Fruit fly (Drosophila melanogaster) whole organism, wandering third instar larva: Measurements from ENCODE around the gene CG13390.
A peak's percentile ranks its signal among the peaks of the same experiment; 100 is the strongest.

Experiments
- Abd-B ChIP-seq: fragments of >200 bp; optimal IDR thresholded peaks from 2 replicates; lab custom pipeline; 2017; ENCODE audit warnings: missing biosample characterization, missing genetic modification characterization
- CG32264 ChIP-seq: fragments of 200-800 bp; sonication (Bioruptor generic); optimal IDR thresholded peaks from 2 replicates; lab custom pipeline; 2016; ENCODE audit warnings: missing biosample characterization, missing genetic modification characterization
- CG9705 ChIP-seq: fragments of 200-800 bp; sonication (Bioruptor generic); optimal IDR thresholded peaks from 2 replicates; lab custom pipeline; 2018; ENCODE audit warnings: missing biosample characterization, mild to moderate bottlenecking, missing genetic modification characterization
- CrebA ChIP-seq: fragments of 200-800 bp; sonication (Bioruptor generic); optimal IDR thresholded peaks from 2 replicates; lab custom pipeline; 2016; ENCODE audit warnings: missing biosample characterization, mild to moderate bottlenecking, missing genetic modification characterization, borderline replicate concordance
- Dfd ChIP-seq: fragments of >200 bp; optimal IDR thresholded peaks from 2 replicates; lab custom pipeline; 2017; ENCODE audit warnings: missing biosample characterization, missing genetic modification characterization
- Dif ChIP-seq: fragments of 200-275, 200-300 bp; sonication (Bioruptor generic); optimal IDR thresholded peaks from 2 replicates; lab custom pipeline; 2018; ENCODE audit warnings: missing biosample characterization, missing genetic modification characterization; ENCODE audit not compliant: partially characterized antibody
- GATAd ChIP-seq: sonication (Bioruptor generic); optimal IDR thresholded peaks from 2 replicates; lab custom pipeline; 2016; ENCODE audit warnings: missing biosample characterization, missing genetic modification characterization
- HLH106 ChIP-seq: fragments of 200-800 bp; optimal IDR thresholded peaks from 3 replicates; lab custom pipeline; 2019; ENCODE audit warnings: missing biosample characterization, mild to moderate bottlenecking, missing genetic modification characterization, moderate library complexity
- Hnf4 ChIP-seq: fragments of 200-800 bp; sonication (Bioruptor generic); optimal IDR thresholded peaks from 2 replicates; lab custom pipeline; 2016; ENCODE audit warnings: missing biosample characterization, mild to moderate bottlenecking, missing genetic modification characterization
- Hr78 ChIP-seq: fragments of >200 bp; optimal IDR thresholded peaks from 2 replicates; lab custom pipeline; 2017; ENCODE audit warnings: missing biosample characterization, missing genetic modification characterization
- Jra ChIP-seq: sonication (Bioruptor generic); optimal IDR thresholded peaks from 2 replicates; lab custom pipeline; 2016; ENCODE audit warnings: missing biosample characterization, missing genetic modification characterization
- Mio ChIP-seq: sonication (Bioruptor generic); optimal IDR thresholded peaks from 2 replicates; lab custom pipeline; 2016; ENCODE audit warnings: missing biosample characterization, missing genetic modification characterization
- Myc ChIP-seq: fragments of >200 bp; optimal IDR thresholded peaks from 2 replicates; lab custom pipeline; 2017
- N ChIP-seq: fragments of >200 bp; optimal IDR thresholded peaks from 2 replicates; lab custom pipeline; 2018; ENCODE audit warnings: missing biosample characterization, missing external identifiers, missing genetic modification characterization
- OdsH ChIP-seq: fragments of 200-800 bp; sonication (Bioruptor generic); optimal IDR thresholded peaks from 2 replicates; lab custom pipeline; 2016; ENCODE audit warnings: missing biosample characterization, mild to moderate bottlenecking, missing genetic modification characterization
- Rel ChIP-seq, 2 experiments: fragments of 200-800 bp; sonication (Bioruptor generic) in 1 of 2; optimal IDR thresholded peaks; 2 replicates in 1 of 2; 3 replicates in 1 of 2; lab custom pipeline; 2016 to 2019; ENCODE audit warnings: mild to moderate bottlenecking in 2 of 2, missing biosample characterization in 2 of 2, missing genetic modification characterization in 2 of 2, moderate library complexity in 1 of 2
- Sp1 ChIP-seq: fragments of 200-800 bp; sonication (Bioruptor generic); optimal IDR thresholded peaks from 3 replicates; lab custom pipeline; 2019; ENCODE audit warnings: missing biosample characterization, mild to moderate bottlenecking, missing genetic modification characterization, moderate library complexity
- Vsx2 ChIP-seq: fragments of 200-300, 225-300 bp; sonication (Bioruptor generic); optimal IDR thresholded peaks from 2 replicates; lab custom pipeline; 2018; ENCODE audit warnings: missing biosample characterization, missing genetic modification characterization; ENCODE audit not compliant: partially characterized antibody
- br ChIP-seq: fragments of 200-800 bp; sonication (Bioruptor generic); optimal IDR thresholded peaks from 2 replicates; lab custom pipeline; 2016; ENCODE audit warnings: missing biosample characterization, missing genetic modification characterization
- brk ChIP-seq: fragments of 200-800 bp; sonication (Bioruptor generic); optimal IDR thresholded peaks from 2 replicates; lab custom pipeline; 2016; ENCODE audit warnings: missing biosample characterization, mild to moderate bottlenecking, missing genetic modification characterization
- dl ChIP-seq, 2 experiments: fragments of 175-275, 200-275 bp in 1 of 2; fragments of 200-275 bp in 1 of 2; sonication (Bioruptor generic); optimal IDR thresholded peaks; lab custom pipeline; 2018; ENCODE audit warnings: mild to moderate bottlenecking in 2 of 2, missing biosample characterization in 2 of 2, missing genetic modification characterization in 2 of 2, moderate library complexity in 2 of 2; ENCODE audit not compliant: partially characterized antibody in 2 of 2, insufficient read depth in 1 of 2
- dmrt93B ChIP-seq: fragments of 200-800 bp; sonication (Bioruptor generic); optimal IDR thresholded peaks from 2 replicates; lab custom pipeline; 2018; ENCODE audit warnings: missing biosample characterization, mild to moderate bottlenecking, missing genetic modification characterization
- dsf ChIP-seq: sonication (Bioruptor generic); optimal IDR thresholded peaks from 2 replicates; lab custom pipeline; 2016; ENCODE audit warnings: missing biosample characterization, missing genetic modification characterization, borderline replicate concordance
- ey ChIP-seq: fragments of 200-800 bp; sonication (Bioruptor generic); optimal IDR thresholded peaks from 2 replicates; lab custom pipeline; 2016; ENCODE audit warnings: missing biosample characterization, missing genetic modification characterization
- foxo ChIP-seq, 2 experiments: fragments of 200-800 bp; sonication (Bioruptor generic); optimal IDR thresholded peaks; 2 replicates in 1 of 2; 3 replicates in 1 of 2; lab custom pipeline; 2016 to 2017; ENCODE audit warnings: missing biosample characterization in 2 of 2, missing genetic modification characterization in 2 of 2
- fru ChIP-seq: fragments of 200-800 bp; sonication (Bioruptor generic); optimal IDR thresholded peaks from 3 replicates; lab custom pipeline; 2016; ENCODE audit warnings: missing biosample characterization, mild to moderate bottlenecking, missing genetic modification characterization
- h ChIP-seq: fragments of 200-800 bp; sonication (Bioruptor generic); optimal IDR thresholded peaks from 3 replicates; lab custom pipeline; 2016; ENCODE audit warnings: missing biosample characterization, mild to moderate bottlenecking, missing genetic modification characterization
- jim ChIP-seq: fragments of 175-275, 200-325 bp; sonication (Bioruptor generic); optimal IDR thresholded peaks from 2 replicates; lab custom pipeline; 2016; ENCODE audit warnings: missing biosample characterization, mild to moderate bottlenecking, missing genetic modification characterization
- lola ChIP-seq: fragments of >200 bp; optimal IDR thresholded peaks from 2 replicates; lab custom pipeline; 2017; ENCODE audit warnings: missing biosample characterization, missing genetic modification characterization
- pan ChIP-seq: fragments of >200 bp; optimal IDR thresholded peaks from 2 replicates; lab custom pipeline; 2017
- psq ChIP-seq: fragments of 200-800 bp; sonication (Bioruptor generic); optimal IDR thresholded peaks from 3 replicates; lab custom pipeline; 2017; ENCODE audit warnings: missing biosample characterization, mild to moderate bottlenecking, missing genetic modification characterization, moderate library complexity
- rgr ChIP-seq: fragments of 200-800 bp; sonication (Bioruptor generic); optimal IDR thresholded peaks from 3 replicates; lab custom pipeline; 2016; ENCODE audit warnings: missing biosample characterization, mild to moderate bottlenecking, missing genetic modification characterization
- sv ChIP-seq: fragments of 200-800 bp; sonication (Bioruptor generic); optimal IDR thresholded peaks from 3 replicates; lab custom pipeline; 2016; ENCODE audit warnings: missing biosample characterization, missing genetic modification characterization
- tai ChIP-seq: sonication (Bioruptor generic); optimal IDR thresholded peaks from 2 replicates; lab custom pipeline; 2016; ENCODE audit warnings: missing biosample characterization, missing genetic modification characterization
- usp ChIP-seq: fragments of >200 bp; optimal IDR thresholded peaks from 2 replicates; lab custom pipeline; 2017; ENCODE audit warnings: missing biosample characterization, missing genetic modification characterization
- woc ChIP-seq: sonication (Bioruptor generic); optimal IDR thresholded peaks from 2 replicates; lab custom pipeline; 2016; ENCODE audit warnings: missing biosample characterization, mild to moderate bottlenecking, missing genetic modification characterization

CG13390 gene

DNA sequence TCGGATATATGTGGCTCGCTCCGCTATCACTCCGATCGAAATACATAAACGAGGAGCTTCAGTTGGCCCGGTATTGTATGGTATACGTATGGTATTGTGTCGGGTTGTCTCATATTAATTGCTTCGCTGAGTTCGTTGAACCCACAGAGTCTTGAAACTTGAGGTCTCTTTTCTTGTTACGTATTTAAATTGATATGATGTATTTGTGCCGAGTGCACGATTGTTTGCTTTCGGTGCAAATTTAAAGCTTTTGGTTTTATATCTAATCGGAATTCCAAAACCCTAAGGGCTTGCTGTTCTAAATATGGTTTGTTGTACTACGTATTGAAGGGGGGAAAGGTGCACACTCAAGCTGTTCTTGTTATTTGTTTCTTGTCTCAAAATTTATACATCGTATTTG, 48.6 kb upstream of the CG13390 start:
- peak; percentile 36 for TF ChIP-seq tai (GFP tag; lab: Kevin White, UChicago)
- TF ChIP-seq rgr (GFP tag; lab: Kevin White, UChicago) = no peak

DNA sequence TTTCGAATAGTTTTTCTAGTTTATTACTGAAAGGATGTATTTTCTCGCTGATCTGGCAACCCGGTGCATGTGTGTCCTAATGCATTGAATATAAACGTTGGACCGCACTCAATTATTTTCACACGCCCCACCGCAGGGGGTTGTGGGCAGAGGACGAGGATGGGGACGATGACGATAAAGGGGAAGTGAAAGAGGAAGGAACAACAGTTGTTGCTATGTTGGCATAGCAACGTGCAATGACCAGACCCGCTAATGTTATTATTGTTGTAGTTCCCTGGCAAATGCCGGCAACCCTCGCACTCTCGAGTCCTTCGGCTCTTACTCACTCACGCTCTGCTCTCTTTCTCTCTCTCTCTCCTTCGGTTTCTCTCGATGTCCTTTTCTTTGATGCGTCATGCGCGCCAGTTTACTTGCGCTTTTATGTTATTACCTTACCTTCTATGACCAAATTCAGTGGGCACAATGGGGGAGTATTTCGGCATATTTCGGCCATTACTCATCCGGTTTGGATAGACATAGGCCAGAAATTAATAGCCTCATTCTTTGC, 48.1 kb upstream of the CG13390 start:
- TF ChIP-seq ey (GFP tag; lab: Kevin White, UChicago) (no peak), dl (GFP tag; optimal IDR thresholded peaks at IDR 0.05; lab: Kevin White, UChicago; ENCODE audit: insufficient read depth in 1 of 2, partially characterized antibody in 2 of 2) (peak in 1 of 2 experiments; percentile 13), Vsx2 (GFP tag; lab: Kevin White, UChicago) (no peak), pan (no peak), Dif (GFP tag; lab: Kevin White, UChicago) (peak; percentile 22), CrebA (GFP tag; lab: Kevin White, UChicago) (no peak), N (GFP tag; lab: Kevin White, UChicago) (no peak), usp (no peak), HLH106 (tag; lab: Kevin White, UChicago) (no peak), Dfd (GFP tag; lab: Kevin White, UChicago) (no peak), dmrt93B (GFP tag; lab: Kevin White, UChicago) (no peak), br (GFP tag; lab: Kevin White, UChicago) (no peak)
- TF ChIP-seq, all 38 proteins: peak for 2

DNA sequence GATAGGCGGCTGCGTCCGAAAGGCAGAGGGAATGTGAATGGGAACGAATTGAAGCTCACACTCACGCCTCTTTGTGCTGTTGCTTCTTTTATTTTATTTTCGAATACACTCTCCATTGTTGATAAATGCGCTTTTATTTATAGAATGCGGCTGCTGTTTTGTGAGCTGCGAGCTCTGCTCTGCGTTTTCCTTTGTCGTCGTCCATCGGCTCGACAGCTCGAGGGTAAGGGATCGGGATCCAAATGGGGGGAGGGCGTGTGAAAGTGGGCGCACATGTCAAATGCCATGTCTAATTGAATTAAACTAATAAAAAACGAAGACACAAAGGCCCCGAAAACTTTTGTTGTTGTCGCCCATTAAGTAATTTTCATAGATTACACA, 47.5 kb upstream of the CG13390 start:
- no peak for TF ChIP-seq br (GFP tag; lab: Kevin White, UChicago)
- no peak for TF ChIP-seq Rel (GFP tag; optimal IDR thresholded peaks at IDR 0.05; lab: Kevin White, UChicago)
- TF ChIP-seq Rel (tag; optimal IDR thresholded peaks at IDR 0.05; lab: Kevin White, UChicago) = peak; percentile 8
- no peak for TF ChIP-seq GATAd (GFP tag; lab: Kevin White, UChicago)
- no peak for TF ChIP-seq usp
- no peak for TF ChIP-seq foxo (GFP tag; optimal IDR thresholded peaks at IDR 0.05; lab: Kevin White, UChicago)
- TF ChIP-seq psq = no peak
- peak; percentile 38 for TF ChIP-seq brk (GFP tag; lab: Kevin White, UChicago)
- TF ChIP-seq woc (GFP tag; lab: Kevin White, UChicago) = no peak
- TF ChIP-seq Abd-B = no peak
- TF ChIP-seq Hnf4 (GFP tag; lab: Kevin White, UChicago) = no peak
- TF ChIP-seq Hr78 (GFP tag; lab: Kevin White, UChicago) = no peak
- TF ChIP-seq Vsx2 (GFP tag; lab: Kevin White, UChicago) = no peak
- TF ChIP-seq OdsH (GFP tag; lab: Kevin White, UChicago) = no peak
- TF ChIP-seq h (GFP tag; lab: Kevin White, UChicago) = peak; percentile 6
- no peak for TF ChIP-seq pan
- TF ChIP-seq dsf (GFP tag; lab: Kevin White, UChicago) = no peak
- no peak for TF ChIP-seq Dif (GFP tag; lab: Kevin White, UChicago)
- TF ChIP-seq N (GFP tag; lab: Kevin White, UChicago) = no peak
- TF ChIP-seq fru (GFP tag; lab: Kevin White, UChicago) = no peak
- TF ChIP-seq CrebA (GFP tag; lab: Kevin White, UChicago) = no peak

DNA sequence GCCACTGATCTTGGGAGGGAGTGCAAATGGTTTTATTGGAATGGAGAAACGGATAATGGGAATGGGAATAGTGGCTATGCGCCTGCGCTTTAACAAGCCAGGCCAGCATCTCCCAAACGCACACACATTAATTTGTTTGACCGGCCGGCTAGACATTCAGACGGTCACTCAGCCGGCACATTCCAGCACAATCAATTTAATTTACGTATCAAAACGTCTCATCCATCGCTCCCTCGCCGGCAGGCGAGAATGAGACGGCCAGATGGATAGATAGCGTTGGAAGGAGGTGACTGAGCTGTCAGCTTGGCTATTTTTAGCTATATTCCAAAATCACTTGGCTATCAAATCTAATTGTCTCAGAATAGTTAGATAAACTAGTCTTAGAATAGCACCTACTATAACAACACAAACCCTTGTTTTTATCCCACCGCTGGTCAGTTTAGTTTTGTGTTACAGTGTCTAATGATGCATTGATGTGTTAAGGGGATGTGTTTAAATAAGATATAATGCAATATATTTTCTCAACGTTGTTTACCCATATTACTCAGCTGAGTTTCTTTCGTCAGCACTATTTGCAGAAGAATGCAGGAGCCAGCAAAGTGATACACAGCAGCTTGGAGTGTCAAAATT, 47.0 kb upstream of the CG13390 start:
- TF ChIP-seq sv (GFP tag; lab: Kevin White, UChicago) (no peak), dsf (GFP tag; lab: Kevin White, UChicago) (no peak), ey (GFP tag; lab: Kevin White, UChicago) (no peak), usp (no peak), GATAd (GFP tag; lab: Kevin White, UChicago) (no peak), rgr (GFP tag; lab: Kevin White, UChicago) (peak; percentile 23), fru (GFP tag; lab: Kevin White, UChicago) (peak; percentile 49), N (GFP tag; lab: Kevin White, UChicago) (no peak), Vsx2 (GFP tag; lab: Kevin White, UChicago) (no peak), dmrt93B (GFP tag; lab: Kevin White, UChicago) (no peak), br (GFP tag; lab: Kevin White, UChicago) (peak; percentile 26), Dif (GFP tag; lab: Kevin White, UChicago) (no peak), Sp1 (GFP tag; lab: Kevin White, UChicago) (no peak), CrebA (GFP tag; lab: Kevin White, UChicago) (no peak), woc (GFP tag; lab: Kevin White, UChicago) (no peak), CG9705 (GFP tag; lab: Kevin White, UChicago) (no peak), Rel (GFP tag; optimal IDR thresholded peaks at IDR 0.05; lab: Kevin White, UChicago) (no peak), Rel (tag; optimal IDR thresholded peaks at IDR 0.05; lab: Kevin White, UChicago) (no peak), pan (no peak), Abd-B (no peak), psq (peak; percentile 32), OdsH (GFP tag; lab: Kevin White, UChicago) (peak; percentile 43), brk (GFP tag; lab: Kevin White, UChicago) (no peak), jim (GFP tag; lab: Kevin White, UChicago) (no peak), HLH106 (tag; lab: Kevin White, UChicago) (no peak), Myc (lab: Kevin White, UChicago) (peak; percentile 59), foxo (GFP tag; optimal IDR thresholded peaks at IDR 0.05; lab: Kevin White, UChicago) (no peak), CG32264 (no peak), Hnf4 (GFP tag; lab: Kevin White, UChicago) (peak; percentile 59), Mio (GFP tag; lab: Kevin White, UChicago) (no peak), tai (GFP tag; lab: Kevin White, UChicago) (peak; percentile 33), dl (GFP tag; optimal IDR thresholded peaks at IDR 0.05; lab: Kevin White, UChicago; ENCODE audit: insufficient read depth in 1 of 2, partially characterized antibody in 2 of 2) (no peak), Jra (GFP tag; lab: Kevin White, UChicago) (no peak), lola (GFP tag; lab: Kevin White, UChicago) (no peak), Dfd (GFP tag; lab: Kevin White, UChicago) (no peak), h (GFP tag; lab: Kevin White, UChicago) (peak; percentile 68)
